Worm (Caenorhabditis elegans): Measurements from ENCODE around the gene F55C5.10.

ce11 chrV:12295520-12295919 lies 12.2 kb downstream of the F55C5.10 start:
- no peak for TF ChIP-seq aly-1 (tag; optimal IDR thresholded peaks at IDR 0.05)
- TF ChIP-seq flt-1 (GFP tag; IDR thresholded peaks at IDR 0.05): no peak
- TF ChIP-seq ama-1 (optimal IDR thresholded peaks at IDR 0.05): no peak

Data from whole organism, early embryonic.